Worm (Caenorhabditis elegans) whole organism, early embryonic: ENCODE data around the gene srv-19.

ENCODE experiments used
- B0310.2 ChIP-seq: sonication (generic microtip); optimal IDR thresholded peaks from 2 replicates; lab custom pipeline; 2016; ENCODE audit warnings: mild to moderate bottlenecking, missing genetic modification characterization, missing compliant biosample characterization
- F13C5.2 ChIP-seq: sonication (generic microtip); optimal IDR thresholded peaks from 2 replicates; lab custom pipeline; 2017; ENCODE audit warnings: mild to moderate bottlenecking, missing genetic modification characterization, inconsistent platforms, missing compliant biosample characterization
- aly-1 ChIP-seq: sonication (generic microtip); optimal IDR thresholded peaks from 2 replicates; lab custom pipeline; 2016; ENCODE audit warnings: missing genetic modification characterization, missing compliant biosample characterization
- ama-1 ChIP-seq: fragments of 150-350 bp; optimal IDR thresholded peaks from 2 replicates; lab custom pipeline; 2014
- ceh-13 ChIP-seq: fragments of 200-800 bp; sonication (Bioruptor generic); optimal IDR thresholded peaks from 2 replicates; lab custom pipeline; 2018; ENCODE audit warnings: mild to moderate bottlenecking, missing genetic modification characterization, missing compliant biosample characterization
- ceh-36 ChIP-seq: sonication (generic microtip); optimal IDR thresholded peaks from 2 replicates; lab custom pipeline; 2016; ENCODE audit warnings: missing genetic modification characterization, inconsistent platforms, missing compliant biosample characterization
- ets-7 ChIP-seq: sonication (generic microtip); optimal IDR thresholded peaks from 2 replicates; lab custom pipeline; 2016; ENCODE audit warnings: missing genotype, missing genetic modification characterization, missing compliant biosample characterization
- flt-1 ChIP-seq: fragments of 200-800 bp; sonication (Bioruptor generic); IDR thresholded peaks from 2 replicates; pipeline ENCODE4 v1.3.6; 2022; ENCODE audit warnings: missing genetic modification characterization, missing compliant biosample characterization
- hmbx-1 ChIP-seq: sonication (generic microtip); optimal IDR thresholded peaks from 2 replicates; lab custom pipeline; 2016; ENCODE audit warnings: mild to moderate bottlenecking, missing genetic modification characterization, missing compliant biosample characterization
- hmg-4 ChIP-seq: fragments of 200-800 bp; sonication (Bioruptor generic); optimal IDR thresholded peaks from 2 replicates; lab custom pipeline; 2018; ENCODE audit warnings: mild to moderate bottlenecking, missing genetic modification characterization, missing compliant biosample characterization
- hnd-1 ChIP-seq: sonication (generic microtip); optimal IDR thresholded peaks from 2 replicates; lab custom pipeline; 2016; ENCODE audit warnings: missing genetic modification characterization, missing compliant biosample characterization
- pes-1 ChIP-seq: fragments of 200-800 bp; sonication (Bioruptor generic); IDR thresholded peaks from 2 replicates; pipeline ENCODE4 v1.3.6; 2022; ENCODE audit warnings: missing genetic modification reagents, missing genetic modification characterization, missing compliant biosample characterization
- scrt-1 ChIP-seq: fragments of 200-800 bp; sonication (Bioruptor generic); IDR thresholded peaks from 2 replicates; pipeline ENCODE4 v1.3.6; 2022; ENCODE audit warnings: missing genetic modification characterization, missing compliant biosample characterization
- sea-1 ChIP-seq: fragments of 200-800 bp; sonication (Bioruptor generic); conservative IDR thresholded peaks from 2 replicates; pipeline ENCODE4 v1.3.6; 2022; ENCODE audit warnings: missing genetic modification characterization, missing compliant biosample characterization
- tbx-11 ChIP-seq: fragments of 200-800 bp; sonication (Bioruptor generic); IDR thresholded peaks from 2 replicates; pipeline ENCODE4 v1.3.6; 2022; ENCODE audit warnings: missing genetic modification characterization, missing compliant biosample characterization
- tbx-37 ChIP-seq: fragments of 200-800 bp; sonication (Bioruptor generic); conservative IDR thresholded peaks from 2 replicates; pipeline ENCODE4 v1.3.6; 2022; ENCODE audit warnings: missing genetic modification reagents, missing genetic modification characterization, missing compliant biosample characterization
- tra-4 ChIP-seq: sonication (generic microtip); optimal IDR thresholded peaks from 2 replicates; lab custom pipeline; 2017; ENCODE audit warnings: missing genetic modification characterization, missing compliant biosample characterization

srv-19 gene

DNA sequence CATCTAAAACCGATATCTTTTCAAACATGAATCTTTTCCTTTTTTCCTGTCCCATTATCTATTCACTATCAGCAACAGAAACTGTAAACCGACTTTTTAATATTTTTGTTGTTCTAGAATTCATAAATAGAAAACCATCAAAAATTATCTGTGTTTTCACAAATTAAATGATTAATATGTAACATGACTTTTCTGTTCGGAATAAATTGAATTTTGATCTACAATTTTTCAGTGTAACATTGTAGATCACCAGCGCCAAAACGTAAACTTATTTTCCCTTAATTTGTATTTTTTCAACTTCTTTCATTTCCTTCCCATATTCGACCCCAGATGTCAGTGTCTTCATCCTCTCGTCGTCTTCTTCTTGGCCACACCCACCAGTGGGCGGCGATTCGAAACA, 17.5 kb upstream of the srv-19 start, which contains the start of gene H04M03.3:
H04M03.3 (plus strand) TSS at position 301 of the 400 bp plus-strand sequence.
- no peak for TF ChIP-seq tbx-11
- no peak for TF ChIP-seq F13C5.2 (tag; lab: Kevin White, UChicago)
- no peak for TF ChIP-seq ceh-13 (GFP tag; lab: Kevin White, UChicago)
- TF ChIP-seq ets-7 (tag; lab: Kevin White, UChicago) = no peak
- no peak for TF ChIP-seq ama-1
- TF ChIP-seq scrt-1 (GFP tag; lab: Robert Waterston, UW) = no peak
- no peak for TF ChIP-seq hmbx-1 (tag; lab: Kevin White, UChicago)
- no peak for TF ChIP-seq hnd-1
- TF ChIP-seq flt-1 (GFP tag; lab: Robert Waterston, UW) = no peak
- no peak for TF ChIP-seq tra-4 (tag; lab: Kevin White, UChicago)
- TF ChIP-seq ceh-36 (tag; lab: Kevin White, UChicago) = no peak
- TF ChIP-seq aly-1 (tag; lab: Kevin White, UChicago) = no peak
- TF ChIP-seq sea-1 (GFP tag; lab: Robert Waterston, UW) = no peak
- no peak for TF ChIP-seq hmg-4 (GFP tag; lab: Kevin White, UChicago)
- no peak for TF ChIP-seq pes-1 (GFP tag; lab: Robert Waterston, UW)
- no peak for TF ChIP-seq B0310.2
- no peak for TF ChIP-seq tbx-37 (GFP tag; lab: Robert Waterston, UW)

ce11 chrIV:5886605-5887004, 12.9 kb upstream of the srv-19 start:
- TF ChIP-seq tra-4 (tag; lab: Kevin White, UChicago) (no peak), hnd-1 (no peak), ets-7 (tag; lab: Kevin White, UChicago) (no peak), ama-1 (no peak), sea-1 (GFP tag; lab: Robert Waterston, UW) (no peak), hmg-4 (GFP tag; lab: Kevin White, UChicago) (no peak), ceh-13 (GFP tag; lab: Kevin White, UChicago) (no peak), ceh-36 (tag; lab: Kevin White, UChicago) (no peak), aly-1 (tag; lab: Kevin White, UChicago) (no peak), F13C5.2 (tag; lab: Kevin White, UChicago) (no peak), hmbx-1 (tag; lab: Kevin White, UChicago) (no peak), flt-1 (GFP tag; lab: Robert Waterston, UW) (no peak), tbx-11 (no peak), scrt-1 (GFP tag; lab: Robert Waterston, UW) (no peak), B0310.2 (no peak)

ce11 chrIV:5885180-5885887, 11.6 kb upstream of the srv-19 start, which contains the start of gene glf-1:
Gene glf-1 (plus strand): TSS chrIV:5885835.
- TF ChIP-seq hmbx-1 (tag; lab: Kevin White, UChicago) (no peak), ama-1 (no peak), tbx-11 (no peak), tra-4 (tag; lab: Kevin White, UChicago) (no peak), sea-1 (GFP tag; lab: Robert Waterston, UW) (no peak), ets-7 (tag; lab: Kevin White, UChicago) (no peak), pes-1 (GFP tag; lab: Robert Waterston, UW) (no peak), F13C5.2 (tag; lab: Kevin White, UChicago) (no peak), B0310.2 (no peak), hnd-1 (no peak), aly-1 (tag; lab: Kevin White, UChicago) (no peak), ceh-36 (tag; lab: Kevin White, UChicago) (no peak), scrt-1 (GFP tag; lab: Robert Waterston, UW) (no peak), hmg-4 (GFP tag; lab: Kevin White, UChicago) (no peak), tbx-37 (GFP tag; lab: Robert Waterston, UW) (no peak), flt-1 (GFP tag; lab: Robert Waterston, UW) (no peak), ceh-13 (GFP tag; lab: Kevin White, UChicago) (no peak)

- no peak for TF ChIP-seq tbx-37 (GFP tag; lab: Robert Waterston, UW)
- TF ChIP-seq hnd-1 = no peak
- TF ChIP-seq aly-1 (tag; lab: Kevin White, UChicago) = no peak
- TF ChIP-seq tra-4 (tag; lab: Kevin White, UChicago) = no peak
- no peak for TF ChIP-seq ceh-13 (GFP tag; lab: Kevin White, UChicago)
- no peak for TF ChIP-seq ceh-36 (tag; lab: Kevin White, UChicago)
- TF ChIP-seq ets-7 (tag; lab: Kevin White, UChicago) = no peak
- no peak for TF ChIP-seq scrt-1 (GFP tag; lab: Robert Waterston, UW)
- TF ChIP-seq tbx-11 = no peak
- no peak for TF ChIP-seq F13C5.2 (tag; lab: Kevin White, UChicago)
- no peak for TF ChIP-seq sea-1 (GFP tag; lab: Robert Waterston, UW)
- no peak for TF ChIP-seq flt-1 (GFP tag; lab: Robert Waterston, UW)
- TF ChIP-seq pes-1 (GFP tag; lab: Robert Waterston, UW) = no peak
- no peak for TF ChIP-seq hmbx-1 (tag; lab: Kevin White, UChicago)
These were observed 10.8 kb upstream of the srv-19 start, which contains the start of gene H04M03.11 for ce11 chrIV:5884500-5884899. Gene H04M03.11 (minus strand): TSS chrIV:5884600.

DNA sequence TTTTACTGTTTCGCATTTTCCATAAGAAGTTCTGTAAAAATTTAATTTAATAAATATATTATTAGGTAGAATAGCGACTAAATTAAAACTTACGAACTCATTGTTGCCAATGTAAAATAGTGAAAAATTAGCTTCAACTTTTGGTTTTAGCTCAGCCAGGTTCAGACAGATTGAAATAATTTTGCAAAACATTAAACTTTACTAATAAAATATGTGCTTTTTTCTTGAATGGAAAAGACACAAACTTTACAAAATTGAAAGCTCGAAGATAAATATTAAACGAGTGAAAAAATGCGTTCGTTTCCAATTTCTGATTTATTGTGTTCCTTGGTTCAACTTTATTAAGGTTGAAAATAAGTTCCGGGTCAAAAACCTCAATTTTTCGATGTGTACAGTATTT, 6.1 kb upstream of the srv-19 start, which contains the start of gene srv-22:
srv-22 (minus strand) TSS at position 101 of the 400 bp plus-strand sequence.
- TF ChIP-seq B0310.2 (no peak), ceh-36 (tag; lab: Kevin White, UChicago) (no peak), scrt-1 (GFP tag; lab: Robert Waterston, UW) (no peak), hmbx-1 (tag; lab: Kevin White, UChicago) (no peak), ama-1 (no peak), tra-4 (tag; lab: Kevin White, UChicago) (no peak), ceh-13 (GFP tag; lab: Kevin White, UChicago) (no peak), hmg-4 (GFP tag; lab: Kevin White, UChicago) (no peak), sea-1 (GFP tag; lab: Robert Waterston, UW) (no peak), aly-1 (tag; lab: Kevin White, UChicago) (no peak), ets-7 (tag; lab: Kevin White, UChicago) (no peak), tbx-37 (GFP tag; lab: Robert Waterston, UW) (no peak), flt-1 (GFP tag; lab: Robert Waterston, UW) (no peak), pes-1 (GFP tag; lab: Robert Waterston, UW) (no peak), F13C5.2 (tag; lab: Kevin White, UChicago) (no peak), tbx-11 (no peak), hnd-1 (no peak)

- no peak for TF ChIP-seq tra-4 (tag; lab: Kevin White, UChicago)
- TF ChIP-seq hmg-4 (GFP tag; lab: Kevin White, UChicago) = no peak
- no peak for TF ChIP-seq sea-1 (GFP tag; lab: Robert Waterston, UW)
- TF ChIP-seq ceh-36 (tag; lab: Kevin White, UChicago) = no peak
- no peak for TF ChIP-seq scrt-1 (GFP tag; lab: Robert Waterston, UW)
- TF ChIP-seq B0310.2 = no peak
- no peak for TF ChIP-seq ama-1
- TF ChIP-seq hnd-1 = no peak
- no peak for TF ChIP-seq flt-1 (GFP tag; lab: Robert Waterston, UW)
- TF ChIP-seq ets-7 (tag; lab: Kevin White, UChicago) = no peak
- no peak for TF ChIP-seq F13C5.2 (tag; lab: Kevin White, UChicago)
- TF ChIP-seq tbx-37 (GFP tag; lab: Robert Waterston, UW) = no peak
- no peak for TF ChIP-seq tbx-11
- no peak for TF ChIP-seq hmbx-1 (tag; lab: Kevin White, UChicago)
- no peak for TF ChIP-seq pes-1 (GFP tag; lab: Robert Waterston, UW)
- no peak for TF ChIP-seq ceh-13 (GFP tag; lab: Kevin White, UChicago)
These were observed 3.5 kb upstream of the srv-19 start, which contains the start of gene srv-21 for ce11 chrIV:5877246-5877645. Gene srv-21 (minus strand): TSS chrIV:5877346.
